Fruit fly (Drosophila melanogaster) whole organism, adult: Measurements from ENCODE around the gene CG7168.

Experiments
- CG11617 ChIP-seq: fragments of 200-800 bp; sonication (Bioruptor generic); optimal IDR thresholded peaks from 2 replicates; lab custom pipeline; 2017; ENCODE audit warnings: mild to moderate bottlenecking, missing biosample characterization, missing genetic modification reagents, missing genetic modification characterization
- CG12768 ChIP-seq: fragments of 200-800 bp; sonication (Bioruptor generic); optimal IDR thresholded peaks from 2 replicates; lab custom pipeline; 2017; ENCODE audit warnings: missing biosample characterization, missing genetic modification characterization, mild to moderate bottlenecking, moderate library complexity, missing genetic modification reagents
- CG14711 ChIP-seq: fragments of 200-800 bp; sonication (Bioruptor generic); optimal IDR thresholded peaks from 2 replicates; lab custom pipeline; 2018; ENCODE audit warnings: missing biosample characterization, mild to moderate bottlenecking, missing genetic modification characterization, moderate library complexity
- CG1620 ChIP-seq: fragments of 200-800 bp; sonication (Bioruptor generic); optimal IDR thresholded peaks from 2 replicates; lab custom pipeline; 2016; ENCODE audit warnings: missing biosample characterization, missing genetic modification characterization
- CG33017 ChIP-seq: fragments of 200-800 bp; sonication (Bioruptor generic); optimal IDR thresholded peaks from 2 replicates; lab custom pipeline; 2018; ENCODE audit warnings: missing biosample characterization, mild to moderate bottlenecking, missing genetic modification characterization, moderate library complexity
- CG5204 ChIP-seq: fragments of 200-800 bp; sonication (Bioruptor generic); optimal IDR thresholded peaks from 2 replicates; lab custom pipeline; 2016; ENCODE audit warnings: missing biosample characterization, missing genetic modification characterization
- CG7045 ChIP-seq: fragments of 200-800 bp; sonication (Bioruptor generic); optimal IDR thresholded peaks from 2 replicates; lab custom pipeline; 2017; ENCODE audit warnings: missing biosample characterization, mild to moderate bottlenecking, missing genetic modification characterization
- CG7101 ChIP-seq: fragments of 200-800 bp; sonication (Bioruptor generic); optimal IDR thresholded peaks from 2 replicates; lab custom pipeline; 2018; ENCODE audit warnings: missing biosample characterization, mild to moderate bottlenecking, missing genetic modification characterization, moderate library complexity
- Clk ChIP-seq: fragments of 200-800 bp; sonication (Bioruptor generic); optimal IDR thresholded peaks from 2 replicates; lab custom pipeline; 2017; ENCODE audit warnings: missing biosample characterization, missing genetic modification characterization
- Crg-1 ChIP-seq: fragments of 200-800 bp; sonication (Bioruptor generic); optimal IDR thresholded peaks from 2 replicates; lab custom pipeline; 2016; ENCODE audit warnings: missing biosample characterization, missing genetic modification characterization
- Hr96 ChIP-seq: fragments of 200-800 bp; sonication (Bioruptor generic); optimal IDR thresholded peaks from 2 replicates; lab custom pipeline; 2016; ENCODE audit warnings: missing biosample characterization, missing genetic modification characterization
- Mnt ChIP-seq: fragments of 200-800 bp; sonication (Bioruptor generic); optimal IDR thresholded peaks from 2 replicates; lab custom pipeline; 2016; ENCODE audit warnings: missing biosample characterization, mild to moderate bottlenecking, missing genetic modification characterization
- bab1 ChIP-seq: fragments of 200-800 bp; sonication (Bioruptor generic); optimal IDR thresholded peaks from 3 replicates; lab custom pipeline; 2019; ENCODE audit warnings: missing biosample characterization, mild to moderate bottlenecking, missing genetic modification characterization, moderate library complexity
- cic ChIP-seq: fragments of 200-800 bp; sonication (Bioruptor generic); optimal IDR thresholded peaks from 2 replicates; lab custom pipeline; 2017; ENCODE audit warnings: missing biosample characterization, mild to moderate bottlenecking, missing genetic modification characterization, moderate library complexity
- cnc ChIP-seq, 2 experiments: fragments of >200 bp; optimal IDR thresholded peaks; 2 replicates each; lab custom pipeline; 2017
- kay ChIP-seq: fragments of 200-800 bp; sonication (Bioruptor generic); peaks from one replicate; lab custom pipeline; 2016; ENCODE audit warnings: missing biosample characterization, missing genetic modification characterization, borderline replicate concordance
- ovo ChIP-seq: fragments of 200-800 bp; sonication (Bioruptor generic); optimal IDR thresholded peaks from 2 replicates; lab custom pipeline; 2016; ENCODE audit warnings: missing biosample characterization, missing genetic modification characterization
- pad ChIP-seq: fragments of 200-800 bp; sonication (Bioruptor generic); optimal IDR thresholded peaks from 3 replicates; lab custom pipeline; 2017; ENCODE audit warnings: missing biosample characterization, missing genetic modification characterization, mild to moderate bottlenecking, moderate library complexity, missing genetic modification reagents
- tj ChIP-seq: fragments of 200-800 bp; sonication (Bioruptor generic); optimal IDR thresholded peaks from 3 replicates; lab custom pipeline; 2017; ENCODE audit warnings: missing biosample characterization, mild to moderate bottlenecking, missing genetic modification characterization, moderate library complexity
- toe ChIP-seq: fragments of 200-800 bp; sonication (Bioruptor generic); optimal IDR thresholded peaks from 2 replicates; lab custom pipeline; 2016; ENCODE audit warnings: missing biosample characterization, missing genetic modification characterization

Gene CG7168

DNA sequence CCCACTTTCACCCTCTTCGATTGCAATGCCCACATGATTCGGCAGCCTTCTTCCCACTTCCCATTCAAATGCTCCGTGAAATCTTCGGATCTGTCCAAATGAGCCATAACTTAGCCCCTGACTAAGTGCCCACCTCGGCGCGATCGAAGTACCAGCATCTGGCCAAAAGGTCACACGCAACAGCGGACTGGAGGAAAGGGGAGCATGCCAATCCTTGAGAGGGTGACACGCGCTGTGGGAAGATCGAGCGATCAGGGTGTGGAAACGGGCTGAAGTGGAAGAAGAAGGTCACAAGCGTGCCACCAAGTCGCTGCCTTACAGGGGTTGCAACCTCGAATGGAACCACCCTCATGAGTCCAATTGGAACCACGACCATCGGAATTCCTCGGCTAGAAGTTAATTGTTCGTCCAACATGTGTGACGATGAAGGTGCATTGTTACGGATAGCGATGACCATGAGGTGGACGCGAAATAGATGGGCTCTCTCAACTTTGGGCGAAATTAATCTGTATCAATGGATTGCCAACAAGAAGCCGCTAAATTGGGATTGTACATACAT lies 8.9 kb upstream of the CG7168 start:
- no peak for TF ChIP-seq Crg-1 (GFP tag; lab: Kevin White, UChicago)

DNA sequence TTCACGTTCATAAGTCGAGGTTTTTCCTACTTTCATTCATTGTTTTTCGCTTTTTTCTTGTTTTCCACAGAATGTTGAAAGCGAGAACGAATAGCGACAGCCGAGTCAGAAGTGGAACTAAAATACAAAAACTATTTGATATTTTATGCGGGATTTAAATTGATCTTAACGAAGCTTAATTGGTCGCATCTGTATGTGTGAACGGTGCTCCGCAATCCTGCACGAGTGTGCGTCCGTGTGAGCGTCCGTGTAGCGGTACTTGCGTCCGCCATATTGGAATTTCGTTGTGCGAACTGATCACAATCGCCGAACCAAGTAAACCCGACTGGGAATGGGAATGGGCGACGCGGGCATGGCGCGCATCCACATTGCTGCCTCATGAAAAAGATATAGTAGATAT lies 6.3 kb upstream of the CG7168 start:
- TF ChIP-seq CG1620 (GFP tag; lab: Kevin White, UChicago) (no peak), Clk (GFP tag; lab: Kevin White, UChicago) (no peak), Mnt (no peak), CG7045 (no peak), ovo (GFP tag; lab: Kevin White, UChicago) (no peak), kay (GFP tag; lab: Kevin White, UChicago) (no peak), CG14711 (no peak), CG7101 (tag; lab: Kevin White, UChicago) (no peak), CG5204 (GFP tag; lab: Kevin White, UChicago) (no peak), cnc (optimal IDR thresholded peaks at IDR 0.05; lab: Kevin White, UChicago) (no peak), CG33017 (tag; lab: Kevin White, UChicago) (no peak), pad (GFP tag; lab: Kevin White, UChicago) (no peak), cic (GFP tag; lab: Kevin White, UChicago) (no peak), tj (GFP tag; lab: Kevin White, UChicago) (no peak), CG12768 (GFP tag; lab: Kevin White, UChicago) (no peak), toe (no peak)

DNA sequence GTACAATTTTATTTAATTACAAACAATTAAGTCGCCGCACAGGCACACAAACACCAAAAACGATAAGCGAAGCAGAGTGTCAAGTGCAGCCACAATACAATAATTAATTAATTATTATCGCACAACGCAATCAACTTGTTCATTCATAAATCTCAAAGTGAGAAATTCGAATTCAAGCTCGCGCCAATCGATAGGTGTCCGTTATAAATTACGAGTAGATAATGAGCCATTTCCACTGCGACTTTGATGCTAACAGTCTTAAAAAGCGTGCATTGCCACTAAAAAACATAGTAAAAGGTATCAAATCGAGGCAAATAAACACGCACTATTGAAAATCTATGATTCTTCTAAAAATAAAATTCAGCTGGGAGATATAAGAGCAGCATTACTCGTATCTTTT lies 4.3 kb upstream of the CG7168 start:
- TF ChIP-seq cic (GFP tag; lab: Kevin White, UChicago) (peak; percentile 16), bab1 (no peak), CG14711 (no peak), pad (GFP tag; lab: Kevin White, UChicago) (no peak)

DNA sequence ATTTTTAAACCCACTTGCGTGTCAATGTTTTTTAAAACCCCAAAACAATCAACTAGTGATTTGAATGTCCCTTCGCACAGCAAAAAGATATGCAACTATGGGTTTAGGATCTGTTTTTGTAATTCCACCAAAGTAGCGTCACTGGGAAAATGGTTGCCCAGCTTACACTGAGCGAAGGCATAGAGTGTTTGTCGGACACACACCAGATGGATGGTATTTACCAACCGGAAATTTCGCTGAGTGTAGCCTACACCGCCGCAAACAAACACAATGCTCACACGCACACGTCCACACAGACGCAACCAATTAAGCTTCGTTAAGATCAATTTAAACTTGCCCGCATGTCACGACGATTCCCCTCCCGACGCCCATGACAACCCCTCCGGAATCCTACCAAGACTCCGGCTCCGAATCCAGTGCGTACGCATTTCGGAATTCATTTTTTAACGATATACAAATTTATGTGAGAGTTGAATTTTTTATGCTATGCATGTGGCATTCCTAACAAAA lies 2.9 kb upstream of the CG7168 start:
- TF ChIP-seq Crg-1 (GFP tag; lab: Kevin White, UChicago) (no peak), CG12768 (GFP tag; lab: Kevin White, UChicago) (peak; percentile 40), CG7101 (tag; lab: Kevin White, UChicago) (no peak), CG5204 (GFP tag; lab: Kevin White, UChicago) (no peak), ovo (GFP tag; lab: Kevin White, UChicago) (no peak), tj (GFP tag; lab: Kevin White, UChicago) (no peak)

DNA sequence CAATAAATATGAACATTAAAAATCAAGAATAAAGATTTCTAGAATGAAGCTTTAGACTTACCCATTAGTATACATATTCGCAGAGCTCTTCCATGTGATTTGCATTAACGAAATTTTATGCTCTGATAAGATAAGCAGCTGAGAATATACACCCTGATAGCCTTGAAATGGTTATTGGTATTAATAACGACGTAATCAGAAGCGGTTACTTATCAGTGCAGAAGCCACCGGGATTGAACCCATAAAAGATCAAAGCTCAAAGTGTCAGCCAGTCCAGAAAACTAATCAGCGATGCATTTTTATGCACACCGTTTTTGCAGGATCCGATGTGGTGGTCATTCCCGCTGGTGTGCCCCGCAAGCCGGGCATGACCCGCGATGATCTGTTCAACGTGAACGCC lies 1.5 kb upstream of the CG7168 start:
- no peak for TF ChIP-seq Crg-1 (GFP tag; lab: Kevin White, UChicago)
- no peak for TF ChIP-seq ovo (GFP tag; lab: Kevin White, UChicago)
- TF ChIP-seq bab1 = no peak
- TF ChIP-seq tj (GFP tag; lab: Kevin White, UChicago) = no peak
- TF ChIP-seq Hr96 = no peak
- no peak for TF ChIP-seq cnc (optimal IDR thresholded peaks at IDR 0.05; lab: Kevin White, UChicago)
- TF ChIP-seq CG1620 (GFP tag; lab: Kevin White, UChicago) = no peak
- no peak for TF ChIP-seq CG7101 (tag; lab: Kevin White, UChicago)
- TF ChIP-seq pad (GFP tag; lab: Kevin White, UChicago) = no peak
- TF ChIP-seq Clk (GFP tag; lab: Kevin White, UChicago) = no peak
- no peak for TF ChIP-seq CG11617 (GFP tag; lab: Kevin White, UChicago)
- no peak for TF ChIP-seq CG14711
- TF ChIP-seq cic (GFP tag; lab: Kevin White, UChicago) = no peak

DNA sequence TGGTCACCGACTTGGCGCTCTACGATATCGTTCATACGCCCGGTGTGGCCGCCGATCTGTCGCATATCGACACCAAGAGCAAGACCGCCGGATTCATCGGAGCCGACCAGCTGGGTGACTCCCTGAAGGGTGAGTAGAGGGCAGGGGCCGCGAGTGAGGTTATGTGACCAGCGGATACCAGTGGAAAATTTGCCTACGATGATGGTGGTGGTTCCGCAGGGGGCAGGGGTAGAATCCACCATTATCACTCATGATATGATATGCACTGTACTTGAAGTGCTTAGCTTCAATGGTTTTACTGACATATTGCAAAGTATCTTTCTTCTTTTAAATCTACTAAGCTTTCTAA lies 901 bp upstream of the CG7168 start:
- TF ChIP-seq Crg-1 (GFP tag; lab: Kevin White, UChicago) (no peak), tj (GFP tag; lab: Kevin White, UChicago) (no peak), ovo (GFP tag; lab: Kevin White, UChicago) (no peak), toe (no peak), cnc (optimal IDR thresholded peaks at IDR 0.05; lab: Kevin White, UChicago) (no peak), Clk (GFP tag; lab: Kevin White, UChicago) (no peak), CG7101 (tag; lab: Kevin White, UChicago) (no peak), pad (GFP tag; lab: Kevin White, UChicago) (no peak), CG14711 (no peak), kay (GFP tag; lab: Kevin White, UChicago) (no peak), CG1620 (GFP tag; lab: Kevin White, UChicago) (no peak)

DNA sequence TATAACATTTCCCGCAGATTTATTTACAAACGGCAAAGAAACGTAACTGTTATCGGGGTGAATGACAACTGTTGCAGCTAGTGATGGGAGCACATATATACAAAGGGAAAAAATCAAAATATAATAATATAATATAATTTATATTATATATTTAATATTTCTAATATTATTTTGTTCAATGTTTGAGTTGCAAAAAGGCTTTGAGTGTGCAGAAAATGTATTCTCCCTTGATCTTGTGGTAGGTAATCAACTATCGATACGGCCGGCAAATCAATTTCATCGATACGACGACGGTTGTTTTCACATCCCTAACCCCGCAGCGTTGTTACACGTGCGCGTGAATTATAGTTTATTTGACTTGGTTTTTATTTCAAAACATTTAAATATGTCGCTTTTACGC lies 2.4 kb downstream of the CG7168 start, which contains the start of the genes mTerf5 and Non3:
Gene mTerf5 (minus strand): TSS at position 249 of the 400 bp plus-strand sequence.
Gene Non3 (plus strand): TSS at position 289 of the 400 bp plus-strand sequence.
- TF ChIP-seq toe (no peak), tj (GFP tag; lab: Kevin White, UChicago) (peak; percentile 51), CG1620 (GFP tag; lab: Kevin White, UChicago) (peak; percentile 64), cic (GFP tag; lab: Kevin White, UChicago) (peak; percentile 6), CG7101 (tag; lab: Kevin White, UChicago) (peak; percentile 73), CG33017 (tag; lab: Kevin White, UChicago) (peak; percentile 57), CG7045 (peak; percentile 47), Hr96 (no peak), pad (GFP tag; lab: Kevin White, UChicago) (peak; percentile 46), bab1 (peak; percentile 82), Mnt (peak; percentile 98), ovo (GFP tag; lab: Kevin White, UChicago) (peak; percentile 74), Clk (GFP tag; lab: Kevin White, UChicago) (peak; percentile 21), CG5204 (GFP tag; lab: Kevin White, UChicago) (no peak), CG11617 (GFP tag; lab: Kevin White, UChicago) (peak; percentile 80), CG12768 (GFP tag; lab: Kevin White, UChicago) (peak; percentile 61), CG14711 (peak; percentile 71), kay (GFP tag; lab: Kevin White, UChicago) (no peak), Crg-1 (GFP tag; lab: Kevin White, UChicago) (peak; percentile 32), cnc (optimal IDR thresholded peaks at IDR 0.05; lab: Kevin White, UChicago) (no peak)
